Fruit fly (Drosophila melanogaster): ENCODE results near the gene Loxl1.

Loxl1 gene

dm6 chr3R:31499114-31499513 lies 39.4 kb upstream of the Loxl1 start, which contains the start of gene mey (continued):
- TF ChIP-seq slou (GFP tag; optimal IDR thresholded peaks at IDR 0.05) (no peak), CG13894 (tag; optimal IDR thresholded peaks at IDR 0.05) (no peak), lov (optimal IDR thresholded peaks at IDR 0.05) (no peak), lov (GFP tag; IDR thresholded peaks at IDR 0.05) (0 out of 3 replicates have a peak, but pooled peaks have one; percentile 51)

dm6 chr3R:31483060-31483459 lies 23.4 kb upstream of the Loxl1 start:
- no peak for TF ChIP-seq Ssrp (tag; optimal IDR thresholded peaks at IDR 0.05)
- peak; percentile 96 for TF ChIP-seq Blimp-1 (GFP tag; optimal IDR thresholded peaks at IDR 0.05)

dm6 chr3R:31482117-31482516 lies 22.4 kb upstream of the Loxl1 start:
- TF ChIP-seq dysf (GFP tag; IDR thresholded peaks at IDR 0.05) (peak; percentile 40; the same call in 2 of the 3 replicates), dmrt11E (tag; optimal IDR thresholded peaks at IDR 0.05) (peak; percentile 8), Oli (tag; optimal IDR thresholded peaks at IDR 0.05) (peak; percentile 21), zfh1 (GFP tag; IDR thresholded peaks at IDR 0.05) (0 out of 3 replicates have a peak, but pooled peaks have one; percentile 57), CG16863 (GFP tag; optimal IDR thresholded peaks at IDR 0.05) (peak; percentile 24), CG1603 (tag; optimal IDR thresholded peaks at IDR 0.05) (peak; percentile 57), esg (GFP tag; conservative IDR thresholded peaks at IDR 0.05) (peak; percentile 16; the same call in 1 of the 2 replicates), CG14667 (GFP tag; IDR thresholded peaks at IDR 0.05) (0 out of 2 replicates have a peak, but pooled peaks have one; percentile 21), sisA (GFP tag; IDR thresholded peaks at IDR 0.05) (peak; percentile 41), hkb (optimal IDR thresholded peaks at IDR 0.05) (no peak), hkb (GFP tag; IDR thresholded peaks at IDR 0.05) (no peak), Chrac-16 (GFP tag; optimal IDR thresholded peaks at IDR 0.05) (peak; percentile 15), wdn (GFP tag; IDR thresholded peaks at IDR 0.05) (no peak), ewg (GFP tag; optimal IDR thresholded peaks at IDR 0.05) (peak; percentile 26), ems (GFP tag; optimal IDR thresholded peaks at IDR 0.05) (no peak), NC2β (GFP tag; optimal IDR thresholded peaks at IDR 0.05) (no peak), dmrt99B (tag; optimal IDR thresholded peaks at IDR 0.05) (peak; percentile 15), nmo (GFP tag; optimal IDR thresholded peaks at IDR 0.05) (peak; percentile 30), vvl (GFP tag; IDR thresholded peaks at IDR 0.05) (peak; percentile 47; the same call in 1 of the 2 replicates), chm (GFP tag; IDR thresholded peaks at IDR 0.05) (peak; percentile 11; the same call in 1 of the 2 replicates), CG4328 (GFP tag; optimal IDR thresholded peaks at IDR 0.05) (no peak), CG4707 (GFP tag; optimal IDR thresholded peaks at IDR 0.05) (no peak), bsh (GFP tag; optimal IDR thresholded peaks at IDR 0.05) (peak in 1 of 2 experiments; percentile 57), CG10366 (GFP tag; IDR thresholded peaks at IDR 0.05) (peak; percentile 19; the same call in 1 of the 2 replicates), chif (GFP tag; optimal IDR thresholded peaks at IDR 0.05) (peak in 1 of 2 experiments; percentile 30), gem (tag; optimal IDR thresholded peaks at IDR 0.05) (peak; percentile 48), lola (GFP tag; optimal IDR thresholded peaks at IDR 0.05) (peak in 1 of 3 experiments; percentile 3), sens (GFP tag) (peak; percentile 90), ci (GFP tag; IDR thresholded peaks at IDR 0.05) (peak; percentile 54; the same call in 1 of the 3 replicates), shn (GFP tag; optimal IDR thresholded peaks at IDR 0.05) (no peak), ATbp (GFP tag; optimal IDR thresholded peaks at IDR 0.05) (peak; percentile 50), Dfd (GFP tag; optimal IDR thresholded peaks at IDR 0.05) (no peak), exex (tag; optimal IDR thresholded peaks at IDR 0.05) (no peak), ttk (GFP tag; IDR thresholded peaks at IDR 0.05) (0 out of 2 replicates have a peak, but pooled peaks have one; percentile 25), Nf-YB (GFP tag; optimal IDR thresholded peaks at IDR 0.05) (no peak), Drgx (GFP tag; IDR thresholded peaks at IDR 0.05) (peak; percentile 70), CG7556 (GFP tag; optimal IDR thresholded peaks at IDR 0.05) (no peak), Hsf (GFP tag; optimal IDR thresholded peaks at IDR 0.05) (peak; percentile 2), CG9215 (GFP tag; IDR thresholded peaks at IDR 0.05) (no peak), CG12104 (GFP tag; optimal IDR thresholded peaks at IDR 0.05) (no peak), Stat92E (GFP tag; optimal IDR thresholded peaks at IDR 0.05) (no peak)
